Fruit fly (Drosophila melanogaster): ENCODE data around the gene CG6999.

Gene CG6999

dm6 chrX:9133577-9134240 is 45.5 kb downstream of the CG6999 start:
- TF ChIP-seq CG11456 (GFP tag; IDR thresholded peaks at IDR 0.05), result no peak
- no peak for TF ChIP-seq ssp (GFP tag; IDR thresholded peaks at IDR 0.05)
- no peak for TF ChIP-seq so (GFP tag; IDR thresholded peaks at IDR 0.05)
- no peak for TF ChIP-seq H2.0 (GFP tag; IDR thresholded peaks at IDR 0.05)
- TF ChIP-seq Gug (GFP tag; IDR thresholded peaks at IDR 0.05), result no peak
- peak; percentile 8 for TF ChIP-seq CG1603 (tag; optimal IDR thresholded peaks at IDR 0.05)
- TF ChIP-seq Dbx (GFP tag; IDR thresholded peaks at IDR 0.05), result no peak
- no peak for TF ChIP-seq Neu2 (GFP tag; optimal IDR thresholded peaks at IDR 0.05; ENCODE audit: borderline replicate concordance)
- TF ChIP-seq zen2 (GFP tag; IDR thresholded peaks at IDR 0.05; ENCODE audit: partially characterized antibody), result no peak
- no peak for TF ChIP-seq PHDP (tag; optimal IDR thresholded peaks at IDR 0.05)
- TF ChIP-seq stwl (tag; optimal IDR thresholded peaks at IDR 0.05), result no peak
- no peak for TF ChIP-seq Dad (GFP tag; optimal IDR thresholded peaks at IDR 0.05)
- peak; percentile 11 for TF ChIP-seq cad (GFP tag; optimal IDR thresholded peaks at IDR 0.05)
- TF ChIP-seq lab (GFP tag; optimal IDR thresholded peaks at IDR 0.05), result no peak
- no peak for TF ChIP-seq dmrt11E (tag; optimal IDR thresholded peaks at IDR 0.05)
- TF ChIP-seq crol (GFP tag; IDR thresholded peaks at IDR 0.05), result peak; percentile 17; the same call in 1 of the 2 replicates
- TF ChIP-seq CG6689 (GFP tag; IDR thresholded peaks at IDR 0.05), result no peak
- peak in 1 of 2 experiments; percentile 83 for TF ChIP-seq insv (GFP tag; optimal IDR thresholded peaks at IDR 0.05)
- no peak for TF ChIP-seq B-H1 (GFP tag; IDR thresholded peaks at IDR 0.05)
- TF ChIP-seq nom (GFP tag; optimal IDR thresholded peaks at IDR 0.05), result no peak
- TF ChIP-seq Tbp (GFP tag; optimal IDR thresholded peaks at IDR 0.05), result no peak
- TF ChIP-seq slbo (GFP tag; IDR thresholded peaks at IDR 0.05), result no peak
- no peak for TF ChIP-seq croc (GFP tag; conservative IDR thresholded peaks at IDR 0.05)
- no peak for TF ChIP-seq Nf-YB (GFP tag; optimal IDR thresholded peaks at IDR 0.05)
- no peak for TF ChIP-seq CG14050 (GFP tag; IDR thresholded peaks at IDR 0.05)
- TF ChIP-seq Rx (GFP tag; IDR thresholded peaks at IDR 0.05), result no peak
- TF ChIP-seq CG5180 (GFP tag; optimal IDR thresholded peaks at IDR 0.05), result peak; percentile 37
- TF ChIP-seq mirr (GFP tag; optimal IDR thresholded peaks at IDR 0.05), result no peak
- peak; percentile 57 for TF ChIP-seq kni (GFP tag; optimal IDR thresholded peaks at IDR 0.05)
- TF ChIP-seq shn (GFP tag; optimal IDR thresholded peaks at IDR 0.05), result no peak
- no peak for TF ChIP-seq ap (GFP tag; IDR thresholded peaks at IDR 0.05)
- TF ChIP-seq MBD-R2 (GFP tag; IDR thresholded peaks at IDR 0.05), result no peak
- no peak for TF ChIP-seq Fer2 (tag; optimal IDR thresholded peaks at IDR 0.05)
- TF ChIP-seq org-1 (GFP tag; optimal IDR thresholded peaks at IDR 0.05), result no peak
- no peak for TF ChIP-seq pho (GFP tag; optimal IDR thresholded peaks at IDR 0.05)
- no peak for TF ChIP-seq CG15011 (GFP tag; optimal IDR thresholded peaks at IDR 0.05)
- TF ChIP-seq hth (optimal IDR thresholded peaks at IDR 0.05), result no peak
- no peak for TF ChIP-seq ind (GFP tag; optimal IDR thresholded peaks at IDR 0.05)
- no peak for TF ChIP-seq Fer1 (GFP tag; optimal IDR thresholded peaks at IDR 0.05)
- TF ChIP-seq fru (optimal IDR thresholded peaks at IDR 0.05), result no peak
- TF ChIP-seq CG13775 (GFP tag; optimal IDR thresholded peaks at IDR 0.05), result no peak
- no peak for TF ChIP-seq Mad (GFP tag; optimal IDR thresholded peaks at IDR 0.05)
- peak; percentile 61 for TF ChIP-seq Deaf1 (tag; optimal IDR thresholded peaks at IDR 0.05)
- TF ChIP-seq Antp (GFP tag; optimal IDR thresholded peaks at IDR 0.05), result no peak
- TF ChIP-seq CG3407 (GFP tag; optimal IDR thresholded peaks at IDR 0.05), result no peak
- no peak for TF ChIP-seq CG6683 (GFP tag; optimal IDR thresholded peaks at IDR 0.05)
- peak; percentile 37 for TF ChIP-seq CG13894 (tag; optimal IDR thresholded peaks at IDR 0.05)
- TF ChIP-seq Med (GFP tag), result no peak
- no peak for TF ChIP-seq otp (GFP tag; IDR thresholded peaks at IDR 0.05)
- no peak for TF ChIP-seq CG4707 (GFP tag; optimal IDR thresholded peaks at IDR 0.05)
- TF ChIP-seq CG15479 (GFP tag; optimal IDR thresholded peaks at IDR 0.05), result no peak
- no peak for TF ChIP-seq Aef1 (GFP tag; IDR thresholded peaks at IDR 0.05)

All from whole organism, embryonic.